Fruit fly (Drosophila melanogaster) S2 (cell line): Measurements from ENCODE around the gene CG7896.

ENCODE experiments used
- CG8478 ChIP-seq: fragments of >200 bp; optimal IDR thresholded peaks from 2 replicates; lab custom pipeline; 2018
- CTCF ChIP-seq, 2 experiments: fragments of >200 bp; optimal IDR thresholded peaks; 2 replicates each; lab custom pipeline; 2018

CG7896 gene

DNA sequence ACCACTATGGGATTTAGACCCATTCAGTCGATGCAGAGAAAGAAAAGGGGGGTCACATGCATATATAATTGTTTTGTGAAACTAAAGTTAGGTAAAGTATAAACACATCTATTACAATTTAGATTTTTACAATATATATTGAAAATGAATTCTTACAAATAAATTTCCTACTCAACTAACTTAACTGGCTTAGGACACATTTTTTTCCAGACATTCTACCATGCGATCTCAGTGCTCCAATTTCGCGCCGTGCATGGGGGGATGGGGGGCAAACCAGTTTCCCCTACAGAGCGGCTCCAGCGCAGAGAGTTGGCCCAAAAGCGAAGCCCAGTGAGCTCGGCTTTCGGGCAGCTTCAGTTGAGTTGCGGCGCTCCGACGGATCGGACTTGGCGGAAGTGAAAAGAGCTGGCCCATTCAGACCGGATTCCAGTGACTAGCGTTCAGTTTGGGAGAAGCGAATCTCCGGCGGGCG lies at the start of gene CG7896:
TSS of gene CG7896 (plus strand) at position 354 of the 472 bp plus-strand sequence.
- TF ChIP-seq CTCF (optimal IDR thresholded peaks at IDR 0.05; lab: Kevin White, UChicago) (no peak), CG8478 (no peak)

DNA sequence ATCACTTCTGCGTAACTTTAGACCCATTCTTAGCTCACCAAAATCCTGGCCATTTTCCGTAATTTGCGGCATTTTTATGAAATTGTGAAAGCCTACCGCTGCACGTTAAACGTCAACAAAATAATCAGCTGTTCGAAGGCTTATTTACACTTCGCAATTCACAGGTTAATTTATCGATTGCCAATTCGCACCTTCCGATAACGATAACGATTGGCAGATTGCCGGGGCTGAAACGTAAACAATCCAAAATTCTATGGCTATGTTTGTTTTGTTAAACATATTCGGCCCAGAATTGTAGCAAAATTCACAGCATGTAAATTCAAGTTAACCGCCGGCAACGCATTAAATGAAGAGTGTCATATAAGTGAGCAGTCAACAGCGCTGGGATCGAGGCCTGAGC lies 47.5 kb upstream of the CG7896 start, which contains the start of the genes eIF2Balpha and Vps13B:
TSS of gene eIF2Balpha (minus strand) at position 133 of the 400 bp plus-strand sequence.
TSS of gene Vps13B (plus strand) at position 223 of the 400 bp plus-strand sequence.
- no peak for TF ChIP-seq CTCF (optimal IDR thresholded peaks at IDR 0.05; lab: Kevin White, UChicago)

dm6 chr3R:29959329-29959728 lies 23.9 kb upstream of the CG7896 start:
- TF ChIP-seq CTCF (optimal IDR thresholded peaks at IDR 0.05; lab: Kevin White, UChicago) (no peak), CG8478 (no peak)

dm6 chr3R:29963102-29963501 lies 20.1 kb upstream of the CG7896 start:
- TF ChIP-seq CG8478 (no peak), CTCF (optimal IDR thresholded peaks at IDR 0.05; lab: Kevin White, UChicago) (no peak)

DNA sequence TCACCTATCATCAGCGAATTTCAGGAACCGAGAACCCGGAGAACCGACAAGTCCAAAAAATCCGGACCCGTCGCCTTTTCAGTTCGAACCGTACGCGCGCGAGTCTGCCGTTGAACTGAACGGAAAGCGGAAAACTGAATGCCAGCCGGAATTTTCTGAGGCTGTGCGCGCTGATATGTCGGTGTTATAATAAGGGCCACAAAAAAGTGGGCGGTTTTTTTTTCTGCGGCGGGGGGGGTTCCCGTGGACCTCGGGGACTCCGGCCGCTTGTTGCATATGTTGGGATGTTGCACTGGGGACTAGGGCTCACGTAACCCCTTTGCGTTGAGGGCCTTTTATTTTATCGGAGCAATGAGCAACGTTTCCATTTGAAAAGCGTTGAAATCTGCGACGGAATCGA lies 13.9 kb upstream of the CG7896 start, which contains the start of gene TkR99D:
TSS of gene TkR99D (minus strand) at position 101 of the 400 bp plus-strand sequence.
- TF ChIP-seq CG8478 (no peak), CTCF (optimal IDR thresholded peaks at IDR 0.05; lab: Kevin White, UChicago) (no peak)

DNA sequence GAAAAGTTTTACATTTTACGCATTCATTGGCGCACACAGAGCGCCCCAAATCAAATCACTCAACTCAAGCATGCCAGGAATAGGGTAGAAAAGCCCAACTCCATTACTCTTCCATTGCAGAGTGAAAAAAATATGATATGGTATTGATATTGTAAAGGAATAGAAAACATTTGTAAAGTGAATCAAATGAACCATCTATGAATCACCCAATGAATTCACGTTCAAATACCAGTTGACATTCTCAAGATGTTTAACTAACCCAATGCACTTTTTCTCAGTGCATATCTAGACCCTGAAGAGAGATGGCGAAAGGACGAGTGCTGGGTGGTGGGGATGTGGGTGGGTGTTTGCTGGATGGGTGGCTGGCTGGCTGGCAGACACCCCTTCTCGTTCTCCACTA lies 4.6 kb upstream of the CG7896 start:
- TF ChIP-seq CG8478, result no peak
- TF ChIP-seq CTCF (optimal IDR thresholded peaks at IDR 0.05; lab: Kevin White, UChicago), result no peak

dm6 chr3R:29981479-29981878 lies 1.7 kb upstream of the CG7896 start:
- no peak for TF ChIP-seq CG8478
- no peak for TF ChIP-seq CTCF (optimal IDR thresholded peaks at IDR 0.05; lab: Kevin White, UChicago)

dm6 chr3R:29982027-29982426 lies 1.2 kb upstream of the CG7896 start:
- TF ChIP-seq CG8478, result no peak
- no peak for TF ChIP-seq CTCF (optimal IDR thresholded peaks at IDR 0.05; lab: Kevin White, UChicago)

dm6 chr3R:29983886-29984285 lies 660 bp downstream of the CG7896 start:
- TF ChIP-seq CG8478 (no peak), CTCF (optimal IDR thresholded peaks at IDR 0.05; lab: Kevin White, UChicago) (no peak)

- TF ChIP-seq CG8478 (no peak), CTCF (optimal IDR thresholded peaks at IDR 0.05; lab: Kevin White, UChicago) (no peak)
Observed at dm6 chr3R:29985219-29985618, 2.0 kb downstream of the CG7896 start.

dm6 chr3R:29990681-29991080 lies 7.5 kb downstream of the CG7896 start:
- TF ChIP-seq CG8478, result no peak
- no peak for TF ChIP-seq CTCF (optimal IDR thresholded peaks at IDR 0.05; lab: Kevin White, UChicago)

- TF ChIP-seq CTCF (optimal IDR thresholded peaks at IDR 0.05; lab: Kevin White, UChicago) (no peak), CG8478 (no peak)
Observed at dm6 chr3R:29993134-29993533, 9.9 kb downstream of the CG7896 start, which contains the start of gene Acph-1. Gene Acph-1, minus strand, starts transcription at chr3R:29993411.

- TF ChIP-seq CTCF (optimal IDR thresholded peaks at IDR 0.05; lab: Kevin White, UChicago) (no peak), CG8478 (no peak)
Observed at dm6 chr3R:29995035-29995434, 11.8 kb downstream of the CG7896 start, which contains the start of the genes CG7903 and Sas-6. Gene CG7903, minus strand, starts transcription at chr3R:29995231. Gene Sas-6, plus strand, starts transcription at chr3R:29995357.

dm6 chr3R:29997607-29998236 lies 14.5 kb downstream of the CG7896 start, which contains the start of the genes CG15525 and CG11504:
Gene CG15525, minus strand, starts transcription at chr3R:29997676.
Gene CG11504, plus strand, starts transcription at chr3R:29997900.
- TF ChIP-seq CTCF (optimal IDR thresholded peaks at IDR 0.05; lab: Kevin White, UChicago) (no peak), CG8478 (no peak)

DNA sequence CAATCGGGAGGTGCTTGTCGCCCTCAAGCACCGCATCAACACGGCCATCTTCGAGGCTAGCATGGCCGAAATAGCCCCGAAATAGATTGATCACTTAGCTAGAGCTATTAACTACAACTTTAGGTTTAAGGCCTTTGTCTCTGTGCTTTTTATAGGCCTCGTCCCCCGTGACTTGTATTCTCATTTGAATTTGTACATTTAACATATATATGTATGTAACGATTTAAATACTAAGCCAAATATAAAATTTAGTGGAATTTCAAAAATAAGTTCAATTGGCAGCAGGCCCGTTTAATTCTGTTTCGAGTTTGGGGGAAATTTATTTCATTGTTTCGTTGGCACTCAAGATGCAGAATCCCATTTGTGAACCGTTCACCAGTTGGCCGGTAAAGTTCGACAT lies 16.3 kb downstream of the CG7896 start, which contains the start of gene CG34298:
TSS of gene CG34298 (plus strand) at position 301 of the 400 bp plus-strand sequence.
- TF ChIP-seq CTCF (optimal IDR thresholded peaks at IDR 0.05; lab: Kevin White, UChicago) (no peak), CG8478 (no peak)

- peak in 1 of 2 experiments; percentile 21 for TF ChIP-seq CTCF (optimal IDR thresholded peaks at IDR 0.05; lab: Kevin White, UChicago)
- TF ChIP-seq CG8478, result no peak
Observed at dm6 chr3R:30000286-30000685, 17.1 kb downstream of the CG7896 start, which contains the start of gene Tace. Gene Tace, plus strand, starts transcription at chr3R:30000530.
